Worm (Caenorhabditis elegans): ENCODE measurements around the gene mpc-1.

DNA sequence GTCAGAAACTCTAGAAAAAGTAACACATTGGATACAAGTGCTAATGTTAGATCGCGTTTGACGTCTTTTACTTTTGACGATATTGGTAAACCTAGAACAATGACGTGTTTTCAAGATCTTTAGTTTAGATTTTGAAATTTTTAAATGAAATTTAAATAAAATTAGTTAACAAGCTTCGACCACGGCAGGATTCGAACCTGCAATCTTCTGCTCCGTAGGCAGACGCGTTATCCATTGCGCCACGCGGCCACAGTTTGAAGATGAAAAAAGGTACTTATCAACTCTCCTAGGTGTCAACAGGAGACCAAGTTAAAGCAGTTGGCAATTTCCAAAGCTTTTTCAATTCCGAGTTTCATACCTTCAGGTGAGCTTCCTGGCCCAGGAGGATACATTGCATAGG is 36.1 kb downstream of the mpc-1 start:
- TF ChIP-seq cog-1 (tag; optimal IDR thresholded peaks at IDR 0.05) (no peak), tab-1 (GFP tag; IDR thresholded peaks at IDR 0.05) (no peak), flt-1 (GFP tag; IDR thresholded peaks at IDR 0.05) (no peak), med-1 (GFP tag; optimal IDR thresholded peaks at IDR 0.05; ENCODE audit: insufficient read depth) (no peak), T22C8.4 (GFP tag; IDR thresholded peaks at IDR 0.05) (no peak), ref-1 (GFP tag; conservative IDR thresholded peaks at IDR 0.05) (no peak)
